Worm (Caenorhabditis elegans) whole organism, late embryonic: ENCODE measurements around the gene Y39B6A.69.

ENCODE experiments used
- K02D7.2 ChIP-seq: sonication (generic microtip); optimal IDR thresholded peaks from 2 replicates; lab custom pipeline; 2017; ENCODE audit warnings: mild to moderate bottlenecking, missing genetic modification characterization, missing compliant biosample characterization
- T23F11.4 ChIP-seq: fragments of 200-800 bp; sonication (Bioruptor generic); optimal IDR thresholded peaks from 2 replicates; lab custom pipeline; 2018; ENCODE audit warnings: mild to moderate bottlenecking, missing genetic modification characterization, missing compliant biosample characterization
- ahr-1 ChIP-seq: sonication (generic microtip); optimal IDR thresholded peaks from 2 replicates; lab custom pipeline; 2016; ENCODE audit warnings: missing genetic modification characterization, missing compliant biosample characterization
- ceh-14 ChIP-seq: sonication (generic microtip); optimal IDR thresholded peaks from 2 replicates; lab custom pipeline; 2016; ENCODE audit warnings: missing genotype, missing genetic modification characterization, missing compliant biosample characterization
- ceh-18 ChIP-seq: sonication (generic microtip); optimal IDR thresholded peaks from 2 replicates; lab custom pipeline; 2016; ENCODE audit warnings: missing genetic modification characterization, missing compliant biosample characterization
- ceh-45 ChIP-seq: fragments of 200-800 bp; sonication (Bioruptor generic); IDR thresholded peaks from 2 replicates; pipeline ENCODE4 v1.3.6; 2022; ENCODE audit warnings: missing genetic modification reagents, missing genetic modification characterization, missing compliant biosample characterization
- ceh-48 ChIP-seq: sonication (generic microtip); optimal IDR thresholded peaks from 2 replicates; lab custom pipeline; 2016; ENCODE audit warnings: missing genetic modification characterization, inconsistent platforms, missing compliant biosample characterization
- elt-4 ChIP-seq: sonication (generic microtip); optimal IDR thresholded peaks from 2 replicates; lab custom pipeline; 2016; ENCODE audit warnings: missing genetic modification characterization, missing compliant biosample characterization
- eyg-1 ChIP-seq: sonication (generic microtip); optimal IDR thresholded peaks from 2 replicates; lab custom pipeline; 2016; ENCODE audit warnings: missing genotype, missing genetic modification characterization, missing compliant biosample characterization
- fax-1 ChIP-seq: sonication (generic microtip); optimal IDR thresholded peaks from 2 replicates; lab custom pipeline; 2016; ENCODE audit warnings: missing genotype, missing genetic modification characterization, missing compliant biosample characterization
- fkh-10 ChIP-seq: fragments of 150-350 bp; optimal IDR thresholded peaks from 2 replicates; lab custom pipeline; 2014; ENCODE audit warnings: missing biosample characterization, missing genetic modification reagents, missing genetic modification characterization
- fkh-6 ChIP-seq: sonication (generic microtip); optimal IDR thresholded peaks from 2 replicates; lab custom pipeline; 2016; ENCODE audit warnings: missing genetic modification characterization, missing compliant biosample characterization
- hlh-6 ChIP-seq: sonication (generic microtip); optimal IDR thresholded peaks from 2 replicates; lab custom pipeline; 2016; ENCODE audit warnings: missing genotype, missing genetic modification characterization, missing compliant biosample characterization
- lim-6 ChIP-seq: sonication (generic microtip); optimal IDR thresholded peaks from 2 replicates; lab custom pipeline; 2016; ENCODE audit warnings: missing genetic modification characterization, missing compliant biosample characterization
- nfya-1 ChIP-seq: sonication (generic microtip); optimal IDR thresholded peaks from 2 replicates; lab custom pipeline; 2017; ENCODE audit warnings: missing genetic modification characterization, mild to moderate bottlenecking, missing compliant biosample characterization, antibody characterized with exemption, moderate library complexity
- pax-1 ChIP-seq: fragments of 150-350 bp; optimal IDR thresholded peaks from 2 replicates; lab custom pipeline; 2014; ENCODE audit warnings: missing biosample characterization, missing genetic modification characterization
- rnt-1 ChIP-seq: sonication (generic microtip); optimal IDR thresholded peaks from 2 replicates; lab custom pipeline; 2016; ENCODE audit warnings: missing genetic modification characterization, missing compliant biosample characterization
- sdc-2 ChIP-seq: sonication (generic microtip); optimal IDR thresholded peaks from 2 replicates; lab custom pipeline; 2016; ENCODE audit warnings: missing genotype, missing genetic modification characterization, missing compliant biosample characterization
- sox-2 ChIP-seq: fragments of 200-800 bp; sonication (Bioruptor generic); IDR thresholded peaks from 2 replicates; pipeline ENCODE4 v1.3.6; 2022; ENCODE audit warnings: missing genetic modification reagents, missing genetic modification characterization, missing compliant biosample characterization
- syd-9 ChIP-seq: sonication (generic microtip); optimal IDR thresholded peaks from 2 replicates; lab custom pipeline; 2016; ENCODE audit warnings: mild to moderate bottlenecking, missing genetic modification characterization, moderate library complexity, missing compliant biosample characterization
- tbx-2 ChIP-seq: sonication (generic microtip); optimal IDR thresholded peaks from 2 replicates; lab custom pipeline; 2016; ENCODE audit warnings: missing genetic modification characterization, missing compliant biosample characterization
- unc-3 ChIP-seq, 2 experiments: fragments of 200-800 bp in 1 of 2; sonication (Bioruptor generic) in 1 of 2; sonication (generic microtip) in 1 of 2; conservative IDR thresholded peaks in 1 of 2; optimal IDR thresholded peaks in 1 of 2; 2 replicates each; pipeline versions ENCODE4 v1.3.6 to Lab custom; 2016 to 2022; ENCODE audit warnings: missing compliant biosample characterization in 2 of 2, missing genetic modification characterization in 2 of 2, missing genetic modification reagents in 1 of 2
- unc-42 ChIP-seq: sonication (generic microtip); optimal IDR thresholded peaks from 2 replicates; lab custom pipeline; 2016; ENCODE audit warnings: missing genotype, missing genetic modification characterization, missing compliant biosample characterization
- zip-5 ChIP-seq: sonication (generic microtip); optimal IDR thresholded peaks from 2 replicates; lab custom pipeline; 2016; ENCODE audit warnings: missing genetic modification characterization, missing compliant biosample characterization

The Y39B6A.69 gene

ce11 chrV:19120743-19121642, 31.2 kb downstream of the Y39B6A.69 start:
- no peak for TF ChIP-seq lim-6 (tag; lab: Kevin White, UChicago)
- TF ChIP-seq ceh-48 (tag; lab: Kevin White, UChicago): peak; percentile 74
- TF ChIP-seq ceh-14 (tag; lab: Kevin White, UChicago): no peak

- TF ChIP-seq fkh-10 (no peak), unc-42 (tag; lab: Kevin White, UChicago) (peak; percentile 35), pax-1 (tag; lab: Kevin White, UChicago) (no peak), eyg-1 (tag; lab: Kevin White, UChicago) (no peak), ceh-48 (tag; lab: Kevin White, UChicago) (peak; percentile 21), T23F11.4 (GFP tag; lab: Kevin White, UChicago) (no peak), lim-6 (tag; lab: Kevin White, UChicago) (no peak)
- TF ChIP-seq, all 69 proteins: peak for 2
Observed at ce11 chrV:19119260-19119659, 33.0 kb downstream of the Y39B6A.69 start, which contains the start of gene Y39B6A.13. TSS of gene Y39B6A.13 (minus strand) at chrV:19119425.

- TF ChIP-seq T23F11.4 (GFP tag; lab: Kevin White, UChicago): no peak
- TF ChIP-seq nfya-1 (tag; lab: Kevin White, UChicago): no peak
- no peak for TF ChIP-seq ceh-18
- TF ChIP-seq fax-1 (tag; lab: Kevin White, UChicago): no peak
- no peak for TF ChIP-seq rnt-1 (tag; lab: Kevin White, UChicago)
- TF ChIP-seq zip-5 (tag; lab: Kevin White, UChicago): no peak
- TF ChIP-seq K02D7.2 (tag; lab: Kevin White, UChicago): no peak
- no peak for TF ChIP-seq ahr-1 (tag; lab: Kevin White, UChicago)
- TF ChIP-seq syd-9 (tag; lab: Kevin White, UChicago): no peak
- no peak for TF ChIP-seq hlh-6 (tag; lab: Kevin White, UChicago)
- no peak for TF ChIP-seq ceh-45 (GFP tag; lab: Robert Waterston, UW)
- no peak for TF ChIP-seq elt-4 (tag; lab: Kevin White, UChicago)
- no peak for TF ChIP-seq unc-3 (GFP tag; conservative IDR thresholded peaks at IDR 0.05; lab: Robert Waterston, UW)
- no peak for TF ChIP-seq unc-3 (tag; optimal IDR thresholded peaks at IDR 0.05; lab: Kevin White, UChicago)
- TF ChIP-seq tbx-2 (tag; lab: Kevin White, UChicago): no peak
- no peak for TF ChIP-seq sdc-2 (tag; lab: Kevin White, UChicago)
Observed at ce11 chrV:19118312-19118711, 33.9 kb downstream of the Y39B6A.69 start, which contains the start of gene pro-3. TSS of gene pro-3 (minus strand) at chrV:19118412.

ce11 chrV:19116872-19117372, 35.3 kb downstream of the Y39B6A.69 start:
- TF ChIP-seq ceh-45 (GFP tag; lab: Robert Waterston, UW): no peak
- TF ChIP-seq K02D7.2 (tag; lab: Kevin White, UChicago): no peak
- TF ChIP-seq ceh-48 (tag; lab: Kevin White, UChicago): peak; percentile 36

- TF ChIP-seq ceh-48 (tag; lab: Kevin White, UChicago): peak; percentile 62
Observed at ce11 chrV:19113639-19114038, 38.6 kb downstream of the Y39B6A.69 start.

- peak; percentile 70 for TF ChIP-seq ceh-48 (tag; lab: Kevin White, UChicago)
Observed at ce11 chrV:19112590-19112989, 39.6 kb downstream of the Y39B6A.69 start.

ce11 chrV:19107065-19107464, 45.2 kb downstream of the Y39B6A.69 start:
- no peak for TF ChIP-seq sox-2 (GFP tag; lab: Robert Waterston, UW)
- peak; percentile 6 for TF ChIP-seq ceh-48 (tag; lab: Kevin White, UChicago)
- no peak for TF ChIP-seq fkh-6
- TF ChIP-seq, all 69 proteins: peak for 1
